Fruit fly (Drosophila melanogaster) whole organism: ENCODE measurements around the gene rno.

ENCODE experiments used
- CG8478 ChIP-seq: fragments of >200 bp; optimal IDR thresholded peaks from 2 replicates; lab custom pipeline; 2018; ENCODE audit warnings: inconsistent platforms
- Dll ChIP-seq: fragments of >200 bp; optimal IDR thresholded peaks from 2 replicates; lab custom pipeline; 2017
- EcR ChIP-seq, 2 experiments: fragments of >200 bp; optimal IDR thresholded peaks; 2 replicates each; lab custom pipeline; 2017; ENCODE audit warnings: missing biosample characterization in 2 of 2, missing genetic modification characterization in 2 of 2, missing genetic modification reagents in 2 of 2
- pan ChIP-seq: fragments of >200 bp; optimal IDR thresholded peaks from 2 replicates; lab custom pipeline; 2017
- psq ChIP-seq: fragments of >200 bp; optimal IDR thresholded peaks from 2 replicates; lab custom pipeline; 2017
- usp ChIP-seq: fragments of >200 bp; optimal IDR thresholded peaks from 2 replicates; lab custom pipeline; 2017; ENCODE audit warnings: missing biosample characterization, missing genetic modification characterization, mixed read lengths

rno gene

DNA sequence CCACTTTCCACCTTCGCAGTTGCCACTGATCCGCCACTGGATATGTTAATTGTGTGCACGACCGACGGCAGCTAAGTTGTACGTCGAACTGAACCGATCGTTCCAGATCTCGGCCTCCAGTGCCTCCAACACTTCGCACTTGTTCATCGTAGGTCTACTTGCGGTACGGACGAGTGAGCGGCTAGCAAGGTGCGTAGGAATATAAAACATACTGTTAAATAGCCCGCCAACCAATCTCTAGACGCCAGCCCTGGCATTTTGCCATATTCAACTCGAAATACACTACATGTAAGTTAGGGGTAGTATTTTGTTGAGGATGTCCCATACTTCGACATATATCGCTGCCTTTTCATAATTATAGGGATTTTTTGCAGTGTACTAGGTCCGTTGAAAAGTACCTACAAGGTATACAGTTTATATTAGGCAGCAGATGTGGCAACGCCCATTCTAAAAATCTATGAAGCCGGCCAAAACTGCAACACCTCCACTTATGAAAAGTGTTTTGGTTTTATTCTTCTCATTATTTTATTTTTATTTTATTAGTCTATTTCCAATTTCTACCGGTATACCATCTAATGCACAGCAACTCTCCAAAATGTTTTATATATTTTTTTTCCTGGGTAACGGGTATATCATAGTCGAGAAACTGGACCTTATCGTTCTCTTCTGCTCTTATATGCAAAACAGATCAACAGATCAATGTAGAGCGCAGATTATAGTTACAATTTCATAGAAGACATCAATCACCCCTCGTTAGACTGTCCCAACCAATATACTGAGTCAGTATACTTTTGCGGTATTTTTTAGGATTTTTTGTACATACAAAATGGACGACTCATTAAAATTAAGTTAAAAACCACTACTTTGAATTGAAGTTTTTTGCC, 23.7 kb upstream of the rno start, which contains the start of the genes pyx and CG33229:
Gene pyx, minus strand, starts transcription at position 51 of the 884 bp plus-strand sequence.
Gene CG33229, plus strand, starts transcription at position 834 of the 884 bp plus-strand sequence.
- no peak for TF ChIP-seq Dll
- no peak for TF ChIP-seq pan (lab: Kevin White, UChicago)

DNA sequence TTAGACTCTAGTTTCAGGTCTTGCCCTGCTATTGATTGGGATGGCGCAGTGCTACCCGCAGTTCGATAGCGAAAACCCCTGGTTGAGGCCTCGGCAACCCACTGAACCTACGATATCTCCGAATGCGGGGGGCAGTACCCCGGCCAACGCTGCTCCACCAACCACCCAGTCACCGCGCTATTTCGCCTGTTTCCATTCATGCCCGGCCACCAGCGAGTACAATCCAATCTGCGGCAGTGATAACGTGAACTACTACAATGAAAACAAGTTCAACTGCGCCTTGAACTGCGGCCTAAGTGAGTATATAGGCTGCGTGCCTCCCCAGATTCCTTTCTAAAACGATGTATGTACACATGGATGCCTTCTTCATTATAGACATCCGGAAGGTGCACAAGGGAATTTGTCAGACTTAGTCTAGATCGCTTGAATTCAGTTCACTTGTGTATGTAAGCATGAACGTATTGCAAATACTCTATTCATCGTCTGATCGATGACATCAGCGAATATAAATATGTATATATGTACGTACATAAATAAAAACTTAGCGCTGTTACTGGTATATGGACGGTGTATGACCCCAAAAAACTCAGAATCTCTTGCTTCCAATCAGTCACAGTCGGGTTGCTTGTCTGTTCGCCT, 18.0 kb upstream of the rno start, which contains the start of gene CG13877:
Gene CG13877, plus strand, starts transcription at position 589 of the 639 bp plus-strand sequence.
- no peak for TF ChIP-seq EcR (GFP tag; optimal IDR thresholded peaks at IDR 0.05; lab: Kevin White, UChicago)
- TF ChIP-seq usp, result no peak
- TF ChIP-seq CG8478, result no peak
- no peak for TF ChIP-seq pan (lab: Kevin White, UChicago)
- TF ChIP-seq psq (lab: Kevin White, UChicago), result no peak
- TF ChIP-seq Dll, result no peak

dm6 chr3L:216325-216724, 16.8 kb upstream of the rno start, which contains the start of gene Kaz1-ORFB:
TSS of gene Kaz1-ORFB (plus strand) at chr3L:216625.
- TF ChIP-seq Dll (no peak), pan (lab: Kevin White, UChicago) (no peak), usp (no peak), CG8478 (no peak), EcR (GFP tag; optimal IDR thresholded peaks at IDR 0.05; lab: Kevin White, UChicago) (no peak), psq (lab: Kevin White, UChicago) (no peak)

dm6 chr3L:212520-212919, 13.0 kb upstream of the rno start, which contains the start of the genes thoc7 and Dis3l2:
TSS of gene thoc7 (minus strand) at chr3L:212687.
TSS of gene Dis3l2 (plus strand) at chr3L:212709.
- TF ChIP-seq Dll (no peak), usp (no peak), EcR (GFP tag; optimal IDR thresholded peaks at IDR 0.05; lab: Kevin White, UChicago) (no peak), pan (lab: Kevin White, UChicago) (no peak), CG8478 (no peak), psq (lab: Kevin White, UChicago) (no peak)

DNA sequence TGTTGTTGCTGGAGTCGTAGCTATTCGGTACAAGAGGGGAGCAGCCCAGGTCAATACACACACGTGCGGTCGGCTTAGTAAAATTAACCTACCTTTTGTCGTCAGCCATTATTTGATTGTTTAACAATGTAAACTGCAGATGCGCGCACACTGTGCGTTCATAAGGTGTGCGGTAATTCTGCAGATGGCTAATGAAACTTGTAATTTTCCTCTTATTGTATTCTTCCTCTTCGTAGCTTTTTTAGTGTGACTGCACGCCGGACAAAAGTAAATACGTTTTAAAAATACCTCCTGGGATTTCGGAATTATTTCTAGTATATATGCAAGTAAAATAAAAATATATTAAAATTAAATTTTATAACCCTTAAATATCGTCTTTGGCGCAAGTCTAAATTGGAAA, 11.6 kb upstream of the rno start, which contains the start of gene Prp4k:
Gene Prp4k, minus strand, starts transcription at position 258 of the 400 bp plus-strand sequence.
- TF ChIP-seq Dll, result no peak
- TF ChIP-seq pan (lab: Kevin White, UChicago), result no peak
- TF ChIP-seq CG8478, result no peak
- TF ChIP-seq psq (lab: Kevin White, UChicago), result no peak

dm6 chr3L:205723-206284, 6.2 kb upstream of the rno start, which contains the start of the genes Gk1 and CG13876:
TSS of gene Gk1 (minus strand) at chr3L:205844.
TSS of gene CG13876 (plus strand) at chr3L:206134.
- TF ChIP-seq CG8478 (no peak), Dll (no peak), usp (no peak), pan (lab: Kevin White, UChicago) (no peak), EcR (GFP tag; optimal IDR thresholded peaks at IDR 0.05; lab: Kevin White, UChicago) (no peak), psq (lab: Kevin White, UChicago) (no peak)

DNA sequence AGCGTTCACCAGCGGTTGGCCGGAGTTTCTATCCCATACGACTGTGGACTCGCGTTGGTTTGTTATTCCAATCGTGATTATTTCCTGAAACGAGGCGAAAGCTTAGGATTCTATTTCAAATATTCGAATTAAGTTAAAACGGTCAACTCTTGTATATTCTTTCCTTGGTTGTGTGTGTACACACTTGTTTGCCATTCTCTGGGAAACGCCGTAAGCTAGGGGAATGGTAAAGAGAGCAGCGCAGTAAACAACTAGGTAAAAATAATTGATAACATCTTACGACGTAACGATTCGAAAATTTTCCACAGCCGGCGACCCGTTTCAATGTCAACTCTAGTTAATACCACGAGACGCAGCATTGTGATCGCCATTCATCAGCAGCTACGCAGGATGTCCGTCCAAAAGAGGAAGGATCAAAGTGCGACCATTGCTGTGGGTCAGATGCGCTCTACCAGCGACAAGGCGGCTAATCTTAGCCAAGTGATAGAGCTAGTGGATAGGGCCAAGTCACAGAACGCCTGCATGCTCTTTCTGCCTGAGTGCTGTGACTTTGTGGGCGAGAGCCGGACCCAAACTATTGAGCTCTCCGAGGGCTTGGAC, 4.1 kb upstream of the rno start, which contains the start of gene NitFhit:
Gene NitFhit, plus strand, starts transcription at position 195 of the 600 bp plus-strand sequence.
- TF ChIP-seq EcR (GFP tag; optimal IDR thresholded peaks at IDR 0.05; lab: Kevin White, UChicago) (no peak), usp (no peak), Dll (no peak), psq (lab: Kevin White, UChicago) (no peak), pan (lab: Kevin White, UChicago) (no peak), CG8478 (no peak)

DNA sequence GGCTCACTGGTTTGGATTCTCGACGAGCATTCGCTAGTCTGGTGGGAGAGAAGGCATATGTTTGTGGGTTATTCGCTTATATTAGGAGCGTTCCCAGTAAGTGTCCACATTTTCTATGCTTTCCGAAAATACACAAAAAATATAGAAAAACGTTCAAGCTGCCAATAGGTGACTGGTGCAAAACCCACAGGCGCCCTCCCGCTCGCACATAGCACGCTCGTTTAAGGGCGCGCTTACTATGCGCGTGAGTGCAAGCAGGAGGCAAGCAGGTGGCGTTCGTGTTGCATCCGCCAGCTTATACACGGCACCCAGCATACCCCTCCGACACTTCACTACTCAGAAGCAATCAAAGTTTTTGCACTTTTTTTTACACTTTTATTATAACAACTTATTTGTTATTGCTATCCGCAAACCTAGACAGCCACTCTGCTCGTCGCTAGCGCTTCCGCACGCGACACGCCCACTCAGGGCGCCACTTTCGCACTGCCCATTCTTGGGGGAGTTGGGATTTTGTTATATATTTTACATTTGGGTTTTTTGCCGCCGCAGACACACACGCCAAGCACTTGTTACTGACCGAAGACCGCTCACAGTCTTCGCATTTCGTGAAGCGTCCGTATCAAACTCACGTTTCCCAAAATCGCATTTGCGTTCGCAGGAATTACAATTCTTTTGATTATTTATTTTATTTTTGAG, 364 bp downstream of the rno start:
- TF ChIP-seq psq (lab: Kevin White, UChicago), result no peak
- TF ChIP-seq EcR (GFP tag; optimal IDR thresholded peaks at IDR 0.05; lab: Kevin White, UChicago), result no peak
- TF ChIP-seq CG8478, result peak; percentile 51

dm6 chr3L:184251-184650, 15.3 kb downstream of the rno start, which contains the start of the genes CG34140, Mkp and Mtch:
TSS of gene CG34140 (minus strand) at chr3L:184424.
TSS of gene Mkp (minus strand) at chr3L:184540.
TSS of gene Mtch (plus strand) at chr3L:184626.
- TF ChIP-seq CG8478, result no peak
- TF ChIP-seq pan (lab: Kevin White, UChicago), result no peak
- TF ChIP-seq psq (lab: Kevin White, UChicago), result no peak
- no peak for TF ChIP-seq usp
- TF ChIP-seq Dll, result no peak
- TF ChIP-seq EcR (GFP tag; optimal IDR thresholded peaks at IDR 0.05; lab: Kevin White, UChicago), result no peak

dm6 chr3L:180262-180543, 19.4 kb downstream of the rno start:
- TF ChIP-seq psq (lab: Kevin White, UChicago) (no peak), usp (no peak), EcR (GFP tag; optimal IDR thresholded peaks at IDR 0.05; lab: Kevin White, UChicago) (no peak), Dll (no peak), pan (lab: Kevin White, UChicago) (no peak)

dm6 chr3L:179490-180261, 19.9 kb downstream of the rno start, which contains the start of gene CG13875:
TSS of gene CG13875 (plus strand) at chr3L:179923.
- TF ChIP-seq EcR (GFP tag; optimal IDR thresholded peaks at IDR 0.05; lab: Kevin White, UChicago), result no peak
